Fruit fly (Drosophila melanogaster): ENCODE results near the gene fbp.

DNA sequence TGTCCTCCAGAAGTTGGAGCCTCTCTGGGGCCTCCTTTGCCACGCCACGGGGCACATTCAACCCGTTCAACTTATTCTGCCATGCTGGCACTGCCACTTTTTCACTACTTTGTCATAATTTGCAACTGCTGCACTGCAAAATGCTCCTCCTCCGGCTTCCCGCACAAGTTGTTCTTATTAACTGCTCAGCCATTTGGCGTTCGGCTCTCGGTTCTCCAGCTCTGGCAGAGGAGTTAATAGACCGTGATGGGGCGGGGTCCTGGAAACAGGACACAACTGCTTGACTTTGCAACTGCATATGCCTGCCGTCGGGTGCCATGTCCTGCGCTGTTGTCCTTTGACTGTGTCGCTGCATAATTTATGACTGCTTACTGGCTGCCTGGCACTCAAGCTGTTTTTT, 41.1 kb upstream of the fbp start:
- TF ChIP-seq Dll (optimal IDR thresholded peaks at IDR 0.05) (no peak), usp (GFP tag; optimal IDR thresholded peaks at IDR 0.05) (no peak), EcR (GFP tag; optimal IDR thresholded peaks at IDR 0.05) (no peak)
